Worm (Caenorhabditis elegans) whole organism, L4/young adult: Measurements from ENCODE around the gene oac-46.

Source experiments
- W03F9.2 ChIP-seq: fragments of 150-350 bp; optimal IDR thresholded peaks from 2 replicates; lab custom pipeline; 2014; ENCODE audit warnings: missing biosample characterization, missing genetic modification characterization
- dao-5 ChIP-seq: sonication (generic microtip); optimal IDR thresholded peaks from 2 replicates; lab custom pipeline; 2016; ENCODE audit warnings: missing genotype, missing genetic modification characterization, moderate library complexity, missing compliant biosample characterization
- him-1 ChIP-seq: sonication (generic microtip); optimal IDR thresholded peaks from 2 replicates; lab custom pipeline; 2016; ENCODE audit warnings: missing genotype, missing genetic modification reagents, missing genetic modification characterization, missing compliant biosample characterization

ce11 chrII:8806921-8807320 lies 45.0 kb downstream of the oac-46 start, which contains the start of gene pho-13:
- TF ChIP-seq dao-5 (tag; lab: Kevin White, UChicago) (no peak), him-1 (tag; lab: Kevin White, UChicago) (no peak), W03F9.2 (tag; lab: Kevin White, UChicago) (no peak)
